Worm (Caenorhabditis elegans) whole organism, early embryonic: ENCODE results near the gene Y54G2A.28.

Source experiments
- B0310.2 ChIP-seq: sonication (generic microtip); optimal IDR thresholded peaks from 2 replicates; lab custom pipeline; 2016; ENCODE audit warnings: mild to moderate bottlenecking, missing genetic modification characterization, missing compliant biosample characterization
- F13C5.2 ChIP-seq: sonication (generic microtip); optimal IDR thresholded peaks from 2 replicates; lab custom pipeline; 2017; ENCODE audit warnings: mild to moderate bottlenecking, missing genetic modification characterization, inconsistent platforms, missing compliant biosample characterization
- aly-1 ChIP-seq: sonication (generic microtip); optimal IDR thresholded peaks from 2 replicates; lab custom pipeline; 2016; ENCODE audit warnings: missing genetic modification characterization, missing compliant biosample characterization
- ama-1 ChIP-seq: fragments of 150-350 bp; optimal IDR thresholded peaks from 2 replicates; lab custom pipeline; 2014
- ceh-13 ChIP-seq: fragments of 200-800 bp; sonication (Bioruptor generic); optimal IDR thresholded peaks from 2 replicates; lab custom pipeline; 2018; ENCODE audit warnings: mild to moderate bottlenecking, missing genetic modification characterization, missing compliant biosample characterization
- ceh-36 ChIP-seq: sonication (generic microtip); optimal IDR thresholded peaks from 2 replicates; lab custom pipeline; 2016; ENCODE audit warnings: missing genetic modification characterization, inconsistent platforms, missing compliant biosample characterization
- ets-7 ChIP-seq: sonication (generic microtip); optimal IDR thresholded peaks from 2 replicates; lab custom pipeline; 2016; ENCODE audit warnings: missing genotype, missing genetic modification characterization, missing compliant biosample characterization
- flt-1 ChIP-seq: fragments of 200-800 bp; sonication (Bioruptor generic); IDR thresholded peaks from 2 replicates; pipeline ENCODE4 v1.3.6; 2022; ENCODE audit warnings: missing genetic modification characterization, missing compliant biosample characterization
- hmbx-1 ChIP-seq: sonication (generic microtip); optimal IDR thresholded peaks from 2 replicates; lab custom pipeline; 2016; ENCODE audit warnings: mild to moderate bottlenecking, missing genetic modification characterization, missing compliant biosample characterization
- hmg-4 ChIP-seq: fragments of 200-800 bp; sonication (Bioruptor generic); optimal IDR thresholded peaks from 2 replicates; lab custom pipeline; 2018; ENCODE audit warnings: mild to moderate bottlenecking, missing genetic modification characterization, missing compliant biosample characterization
- hnd-1 ChIP-seq: sonication (generic microtip); optimal IDR thresholded peaks from 2 replicates; lab custom pipeline; 2016; ENCODE audit warnings: missing genetic modification characterization, missing compliant biosample characterization
- pes-1 ChIP-seq: fragments of 200-800 bp; sonication (Bioruptor generic); IDR thresholded peaks from 2 replicates; pipeline ENCODE4 v1.3.6; 2022; ENCODE audit warnings: missing genetic modification reagents, missing genetic modification characterization, missing compliant biosample characterization
- scrt-1 ChIP-seq: fragments of 200-800 bp; sonication (Bioruptor generic); IDR thresholded peaks from 2 replicates; pipeline ENCODE4 v1.3.6; 2022; ENCODE audit warnings: missing genetic modification characterization, missing compliant biosample characterization
- sea-1 ChIP-seq: fragments of 200-800 bp; sonication (Bioruptor generic); conservative IDR thresholded peaks from 2 replicates; pipeline ENCODE4 v1.3.6; 2022; ENCODE audit warnings: missing genetic modification characterization, missing compliant biosample characterization
- tbx-11 ChIP-seq: fragments of 200-800 bp; sonication (Bioruptor generic); IDR thresholded peaks from 2 replicates; pipeline ENCODE4 v1.3.6; 2022; ENCODE audit warnings: missing genetic modification characterization, missing compliant biosample characterization
- tbx-37 ChIP-seq: fragments of 200-800 bp; sonication (Bioruptor generic); conservative IDR thresholded peaks from 2 replicates; pipeline ENCODE4 v1.3.6; 2022; ENCODE audit warnings: missing genetic modification reagents, missing genetic modification characterization, missing compliant biosample characterization
- tra-4 ChIP-seq: sonication (generic microtip); optimal IDR thresholded peaks from 2 replicates; lab custom pipeline; 2017; ENCODE audit warnings: missing genetic modification characterization, missing compliant biosample characterization

Gene Y54G2A.28

DNA sequence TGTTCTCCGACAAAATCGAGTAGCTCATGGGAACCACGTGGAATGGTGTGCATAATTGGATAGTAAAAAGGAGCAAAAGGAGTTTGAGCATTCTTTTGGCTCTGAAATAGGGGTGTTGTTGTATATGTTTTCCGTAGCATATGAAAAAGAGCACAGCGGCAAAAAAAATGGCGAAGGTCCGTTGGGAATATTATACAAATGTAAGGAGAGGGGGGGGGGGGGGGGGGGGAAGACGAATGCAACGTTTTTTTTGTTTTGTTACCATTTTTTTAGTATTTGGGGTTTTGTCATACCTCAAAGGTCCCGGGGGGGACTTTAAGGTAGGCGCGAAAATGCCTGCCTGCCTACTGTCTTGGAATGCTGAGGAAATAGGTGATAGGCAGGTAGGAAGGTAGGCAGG, 16.6 kb upstream of the Y54G2A.28 start, which contains the start of gene ndnf-1:
Gene ndnf-1 (minus strand): TSS at position 101 of the 400 bp plus-strand sequence.
- TF ChIP-seq hmbx-1 (tag; lab: Kevin White, UChicago) (no peak), flt-1 (GFP tag; lab: Robert Waterston, UW) (no peak), tra-4 (no peak), sea-1 (GFP tag; lab: Robert Waterston, UW) (no peak), tbx-37 (no peak), tbx-11 (GFP tag; lab: Robert Waterston, UW) (no peak), hmg-4 (GFP tag; lab: Kevin White, UChicago) (no peak)

- TF ChIP-seq ceh-13 (GFP tag; lab: Kevin White, UChicago) (no peak), tbx-37 (no peak), ets-7 (tag; lab: Kevin White, UChicago) (no peak), B0310.2 (tag; lab: Kevin White, UChicago) (no peak), hmg-4 (GFP tag; lab: Kevin White, UChicago) (no peak), tra-4 (no peak), sea-1 (GFP tag; lab: Robert Waterston, UW) (no peak), F13C5.2 (tag; lab: Kevin White, UChicago) (no peak), ama-1 (lab: Kevin White, UChicago) (no peak), hmbx-1 (tag; lab: Kevin White, UChicago) (no peak), ceh-36 (tag; lab: Kevin White, UChicago) (no peak)
These were observed 13.8 kb upstream of the Y54G2A.28 start for ce11 chrIV:3025874-3026609.

- no peak for TF ChIP-seq sea-1 (GFP tag; lab: Robert Waterston, UW)
- no peak for TF ChIP-seq ceh-13 (GFP tag; lab: Kevin White, UChicago)
- TF ChIP-seq hnd-1 (tag; lab: Kevin White, UChicago), result no peak
- TF ChIP-seq ets-7 (tag; lab: Kevin White, UChicago), result no peak
- TF ChIP-seq tra-4, result no peak
- no peak for TF ChIP-seq ama-1 (lab: Kevin White, UChicago)
- no peak for TF ChIP-seq aly-1 (tag; lab: Kevin White, UChicago)
- no peak for TF ChIP-seq F13C5.2 (tag; lab: Kevin White, UChicago)
These were observed 7.2 kb upstream of the Y54G2A.28 start, which contains the start of gene lin-22 for ce11 chrIV:3019438-3019837. lin-22 (plus strand) TSS chrIV:3019738.

DNA sequence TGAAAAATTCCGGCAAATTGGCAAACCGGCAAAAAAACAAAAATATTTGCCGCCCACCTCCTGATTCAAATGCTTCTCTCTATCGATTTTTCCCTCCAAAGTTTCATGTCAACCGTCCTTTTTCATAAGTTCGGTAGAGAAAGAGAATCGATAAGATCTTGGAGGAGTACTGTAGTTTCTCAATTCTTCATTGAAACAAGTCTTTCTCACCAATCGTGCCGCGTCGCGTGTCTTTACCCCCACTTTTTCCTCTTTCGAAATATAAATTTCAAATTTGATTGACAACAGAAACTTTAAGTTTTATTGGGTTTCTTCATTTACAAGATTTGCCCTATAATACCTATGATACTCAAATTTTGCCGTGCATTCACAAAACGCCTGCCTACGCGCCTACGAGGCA, 6.4 kb upstream of the Y54G2A.28 start:
- TF ChIP-seq hmg-4 (GFP tag; lab: Kevin White, UChicago) (no peak), B0310.2 (tag; lab: Kevin White, UChicago) (no peak), tbx-37 (no peak), scrt-1 (no peak), aly-1 (tag; lab: Kevin White, UChicago) (no peak), tbx-11 (GFP tag; lab: Robert Waterston, UW) (no peak), sea-1 (GFP tag; lab: Robert Waterston, UW) (no peak)

DNA sequence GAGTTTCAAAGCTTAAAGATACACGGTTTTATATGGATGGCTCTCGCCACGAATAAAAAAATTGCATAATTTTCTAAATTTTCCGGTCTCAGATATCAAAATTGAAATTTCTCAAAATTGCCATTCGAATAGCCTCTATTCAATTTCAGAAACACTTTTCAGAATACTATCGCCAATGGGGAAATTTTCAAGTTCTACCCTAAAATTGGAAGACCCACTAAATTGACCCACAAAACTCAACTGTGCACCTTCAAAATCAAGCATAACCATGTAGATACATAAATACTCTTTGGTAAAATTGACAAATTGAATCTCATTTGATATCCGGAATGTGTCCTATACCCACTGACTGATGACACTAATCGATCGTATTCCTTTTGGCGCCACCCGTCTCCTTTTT, 4.0 kb upstream of the Y54G2A.28 start:
- no peak for TF ChIP-seq hmbx-1 (tag; lab: Kevin White, UChicago)
- no peak for TF ChIP-seq ceh-36 (tag; lab: Kevin White, UChicago)
- no peak for TF ChIP-seq F13C5.2 (tag; lab: Kevin White, UChicago)
- no peak for TF ChIP-seq scrt-1
- TF ChIP-seq pes-1 (GFP tag; lab: Robert Waterston, UW), result no peak
- TF ChIP-seq tra-4, result no peak
- TF ChIP-seq flt-1 (GFP tag; lab: Robert Waterston, UW), result no peak
- TF ChIP-seq sea-1 (GFP tag; lab: Robert Waterston, UW), result no peak

DNA sequence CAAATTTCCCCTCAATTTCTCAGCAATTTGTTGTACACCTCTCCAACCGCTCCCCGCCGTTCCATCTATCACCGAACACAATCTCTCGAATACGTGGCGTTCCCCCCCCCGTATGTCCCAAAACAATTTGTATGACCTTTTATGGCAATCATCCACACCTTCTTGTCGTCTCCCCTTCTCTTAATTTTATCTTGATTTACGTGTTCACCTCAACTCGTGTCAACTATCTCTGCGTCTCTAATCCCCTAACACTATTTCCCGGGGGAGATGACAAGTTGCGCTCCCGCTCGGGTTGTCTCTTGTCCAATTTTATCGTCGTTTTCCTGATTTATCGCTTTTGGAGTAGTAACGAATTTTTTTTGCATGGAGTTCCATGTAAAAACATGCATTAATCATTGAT, 2.4 kb upstream of the Y54G2A.28 start:
- TF ChIP-seq ets-7 (tag; lab: Kevin White, UChicago), result no peak
- TF ChIP-seq ceh-36 (tag; lab: Kevin White, UChicago), result peak; percentile 3

DNA sequence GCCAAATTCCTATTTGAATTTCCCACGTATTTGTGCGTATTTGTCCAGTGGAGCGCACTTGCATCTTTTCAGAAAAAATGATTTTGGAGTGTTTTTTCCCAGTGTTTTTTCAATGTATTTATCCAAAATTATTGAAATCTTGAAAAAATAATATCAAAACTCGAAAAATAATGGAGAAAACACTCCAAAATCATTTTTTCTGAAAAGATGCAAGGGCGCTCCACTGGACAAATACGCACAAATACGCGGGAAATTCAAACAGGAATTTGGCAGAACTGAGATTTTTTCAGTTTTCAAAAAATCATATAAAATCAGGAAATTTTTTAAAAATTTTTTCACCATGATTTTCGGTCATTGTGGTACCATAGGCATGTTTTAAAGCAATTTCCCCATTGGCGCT, 574 bp downstream of the Y54G2A.28 start:
- no peak for TF ChIP-seq hnd-1 (tag; lab: Kevin White, UChicago)

DNA sequence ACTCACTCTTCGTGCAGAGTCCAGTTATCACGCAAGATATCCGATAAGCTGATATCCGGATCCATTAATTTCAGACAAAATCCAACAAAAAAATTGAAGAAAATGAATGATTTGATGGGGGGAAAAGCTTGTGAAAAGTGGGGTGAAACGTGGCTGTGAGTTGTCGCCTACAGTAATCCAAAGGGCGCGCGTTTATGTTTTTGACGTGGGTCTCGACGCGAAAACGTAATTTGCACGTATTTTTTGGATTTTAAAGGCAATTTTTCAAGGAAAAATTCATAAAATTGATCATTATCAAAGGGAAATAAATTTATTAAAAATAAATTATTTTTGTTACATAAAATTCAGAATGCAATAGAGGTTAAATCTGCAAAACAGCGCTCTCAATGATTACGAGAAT, 3.4 kb downstream of the Y54G2A.28 start, which contains the start of gene Y54G2A.73:
Gene Y54G2A.73 (minus strand): TSS at position 65 of the 400 bp plus-strand sequence.
- TF ChIP-seq pes-1 (GFP tag; lab: Robert Waterston, UW), result no peak
- no peak for TF ChIP-seq B0310.2 (tag; lab: Kevin White, UChicago)
- no peak for TF ChIP-seq tbx-37
- TF ChIP-seq hnd-1 (tag; lab: Kevin White, UChicago), result no peak
- TF ChIP-seq ceh-13 (GFP tag; lab: Kevin White, UChicago), result no peak

- TF ChIP-seq tbx-11 (GFP tag; lab: Robert Waterston, UW), result no peak
These were observed 9.4 kb downstream of the Y54G2A.28 start for ce11 chrIV:3002807-3003206.
